Worm (Caenorhabditis elegans): ENCODE results near the gene srj-6.

- no peak for TF ChIP-seq ztf-3 (GFP tag; optimal IDR thresholded peaks at IDR 0.05)
- no peak for TF ChIP-seq D2030.7 (GFP tag; IDR thresholded peaks at IDR 0.05)
- no peak for TF ChIP-seq F49E8.2 (tag; optimal IDR thresholded peaks at IDR 0.05; ENCODE audit: insufficient read depth)
- TF ChIP-seq snpc-4 (GFP tag; optimal IDR thresholded peaks at IDR 0.05), result no peak
- TF ChIP-seq snpc-4 (tag; optimal IDR thresholded peaks at IDR 0.05), result no peak
Observed at ce11 chrV:664337-664847, 10.1 kb upstream of the srj-6 start, which contains the start of the genes F31F4.11 and srh-266.
